Worm (Caenorhabditis elegans) whole organism, young adult: ENCODE measurements around the gene rps-16.
A peak's percentile ranks its signal among the peaks of the same experiment; 100 is the strongest.

Source experiments
- B0336.3 ChIP-seq: fragments of 200-800 bp; sonication (Bioruptor generic); IDR thresholded peaks from 2 replicates; pipeline ENCODE4 v1.3.6; 2022; ENCODE audit warnings: missing genetic modification characterization, missing compliant biosample characterization
- C06A6.2 ChIP-seq: fragments of 200-800 bp; sonication (Bioruptor generic); conservative IDR thresholded peaks from 2 replicates; pipeline ENCODE4 v1.3.6; 2022; ENCODE audit warnings: missing genetic modification characterization, missing compliant biosample characterization
- D2030.7 ChIP-seq: fragments of 200-800 bp; sonication (Bioruptor generic); IDR thresholded peaks from 2 replicates; pipeline ENCODE4 v1.3.6; 2022; ENCODE audit warnings: missing genetic modification reagents, missing genetic modification characterization, missing compliant biosample characterization
- F10E7.11 ChIP-seq: sonication (generic microtip); optimal IDR thresholded peaks from 2 replicates; lab custom pipeline; 2017; ENCODE audit warnings: mild to moderate bottlenecking, missing genetic modification characterization, moderate library complexity, missing compliant biosample characterization
- F22D6.2 ChIP-seq: sonication (generic microtip); optimal IDR thresholded peaks from 2 replicates; lab custom pipeline; 2016; ENCODE audit warnings: mild to moderate bottlenecking, missing genetic modification characterization, missing compliant biosample characterization
- F23B12.7 ChIP-seq: sonication (generic microtip); optimal IDR thresholded peaks from 2 replicates; lab custom pipeline; 2017; ENCODE audit warnings: missing genetic modification characterization, mild to moderate bottlenecking, missing compliant biosample characterization, antibody characterized with exemption, moderate library complexity; ENCODE audit not compliant: insufficient read depth
- F39B2.1 ChIP-seq: fragments of 200-800 bp; sonication (Bioruptor generic); IDR thresholded peaks from 2 replicates; pipeline ENCODE4 v1.3.6; 2022; ENCODE audit warnings: missing genetic modification reagents, missing genetic modification characterization, missing compliant biosample characterization
- F52B5.7 ChIP-seq: sonication (generic microtip); optimal IDR thresholded peaks from 2 replicates; lab custom pipeline; 2016; ENCODE audit warnings: mild to moderate bottlenecking, missing genetic modification characterization, missing compliant biosample characterization
- F55B11.4 ChIP-seq: sonication (generic microtip); optimal IDR thresholded peaks from 2 replicates; lab custom pipeline; 2016; ENCODE audit warnings: missing compliant biosample characterization, missing genetic modification characterization, borderline replicate concordance; ENCODE audit not compliant: insufficient read depth
- F57C9.4 ChIP-seq: sonication (generic microtip); optimal IDR thresholded peaks from 2 replicates; lab custom pipeline; 2017; ENCODE audit warnings: mild to moderate bottlenecking, missing genetic modification characterization, missing compliant biosample characterization
- K12H6.12 ChIP-seq: fragments of 200-800 bp; sonication (Bioruptor generic); optimal IDR thresholded peaks from 2 replicates; lab custom pipeline; 2018; ENCODE audit warnings: mild to moderate bottlenecking, missing genetic modification characterization, missing compliant biosample characterization
- T07F8.4 ChIP-seq: sonication (generic microtip); optimal IDR thresholded peaks from 2 replicates; lab custom pipeline; 2016; ENCODE audit warnings: mild to moderate bottlenecking, missing genetic modification characterization, moderate library complexity, missing compliant biosample characterization
- Y53F4B.3 ChIP-seq: fragments of 200-800 bp; sonication (Bioruptor generic); IDR thresholded peaks from 2 replicates; pipeline ENCODE4 v1.3.6; 2022; ENCODE audit warnings: missing genetic modification reagents, missing genetic modification characterization, missing compliant biosample characterization
- Y79H2A.3 ChIP-seq: fragments of 200-800 bp; sonication (Bioruptor generic); conservative IDR thresholded peaks from 2 replicates; pipeline ENCODE4 v1.3.6; 2022; ENCODE audit warnings: missing genetic modification reagents, missing genetic modification characterization, missing compliant biosample characterization
- ZK185.1 ChIP-seq: sonication (generic microtip); optimal IDR thresholded peaks from 2 replicates; lab custom pipeline; 2016; ENCODE audit warnings: mild to moderate bottlenecking, missing genetic modification characterization, missing compliant biosample characterization; ENCODE audit not compliant: poor library complexity, severe bottlenecking
- aptf-2 ChIP-seq: fragments of 200-800 bp; sonication (Bioruptor generic); conservative IDR thresholded peaks from 2 replicates; pipeline ENCODE4 v1.3.6; 2022; ENCODE audit warnings: missing genetic modification reagents, missing genetic modification characterization, missing compliant biosample characterization
- attf-6 ChIP-seq: fragments of 200-800 bp; sonication (Bioruptor generic); IDR thresholded peaks from 2 replicates; pipeline ENCODE4 v1.3.6; 2022; ENCODE audit warnings: missing genetic modification reagents, missing genetic modification characterization, missing compliant biosample characterization
- cebp-2 ChIP-seq: fragments of 200-800 bp; sonication (Bioruptor generic); IDR thresholded peaks from 2 replicates; pipeline ENCODE4 v1.3.6; 2022; ENCODE audit warnings: missing genetic modification characterization, missing compliant biosample characterization
- ceh-40 ChIP-seq: fragments of 200-800 bp; sonication (Bioruptor generic); IDR thresholded peaks from 2 replicates; pipeline ENCODE4 v1.3.6; 2022; ENCODE audit warnings: missing genetic modification characterization, missing compliant biosample characterization
- ceh-79 ChIP-seq: sonication (generic microtip); optimal IDR thresholded peaks from 2 replicates; lab custom pipeline; 2017; ENCODE audit warnings: mild to moderate bottlenecking, missing genetic modification characterization, missing compliant biosample characterization
- egl-18 ChIP-seq: fragments of 200-800 bp; sonication (Bioruptor generic); IDR thresholded peaks from 2 replicates; pipeline ENCODE4 v1.3.6; 2022; ENCODE audit warnings: missing genetic modification reagents, missing genetic modification characterization, missing compliant biosample characterization
- fkh-3 ChIP-seq: sonication (generic microtip); optimal IDR thresholded peaks from 2 replicates; lab custom pipeline; 2016; ENCODE audit warnings: mild to moderate bottlenecking, missing genetic modification characterization, missing compliant biosample characterization
- him-1 ChIP-seq: sonication (generic microtip); optimal IDR thresholded peaks from 2 replicates; lab custom pipeline; 2016; ENCODE audit warnings: missing genotype, missing genetic modification reagents, missing genetic modification characterization, missing compliant biosample characterization
- hlh-12 ChIP-seq: sonication (generic microtip); optimal IDR thresholded peaks from 2 replicates; lab custom pipeline; 2016; ENCODE audit warnings: missing genetic modification characterization, missing compliant biosample characterization
- lag-1 ChIP-seq: fragments of 200-800 bp; sonication (Bioruptor generic); IDR thresholded peaks from 2 replicates; pipeline ENCODE4 v1.3.6; 2022; ENCODE audit warnings: missing genetic modification reagents, missing genetic modification characterization, missing compliant biosample characterization
- lin-26 ChIP-seq: fragments of 200-800 bp; sonication (Bioruptor generic); IDR thresholded peaks from 2 replicates; pipeline ENCODE4 v1.3.6; 2022; ENCODE audit warnings: missing genetic modification reagents, missing genetic modification characterization, missing compliant biosample characterization
- lin-35 ChIP-seq, 3 experiments: fragments of 150-350 bp in 2 of 3; sonication (generic microtip) in 1 of 3; optimal IDR thresholded peaks; 2 replicates each; lab custom pipeline; 2014 to 2018; ENCODE audit warnings: missing biosample characterization in 3 of 3, missing genetic modification characterization in 3 of 3, missing genetic modification reagents in 3 of 3
- madf-10 ChIP-seq: sonication (generic microtip); optimal IDR thresholded peaks from 2 replicates; lab custom pipeline; 2016; ENCODE audit warnings: mild to moderate bottlenecking, missing genetic modification characterization, missing compliant biosample characterization
- madf-6 ChIP-seq: fragments of 200-800 bp; sonication (Bioruptor generic); IDR thresholded peaks from 2 replicates; pipeline ENCODE4 v1.3.6; 2022; ENCODE audit warnings: missing genetic modification reagents, missing genetic modification characterization, missing compliant biosample characterization
- mel-28 ChIP-seq: sonication (generic microtip); optimal IDR thresholded peaks from 2 replicates; lab custom pipeline; 2016; ENCODE audit warnings: borderline replicate concordance, mild to moderate bottlenecking, missing genetic modification characterization, missing compliant biosample characterization
- mes-4 ChIP-seq: sonication (generic microtip); optimal IDR thresholded peaks from 2 replicates; lab custom pipeline; 2016; ENCODE audit warnings: missing genotype, missing genetic modification characterization, missing compliant biosample characterization
- nfyb-1 ChIP-seq: fragments of 200-800 bp; sonication (Bioruptor generic); IDR thresholded peaks from 2 replicates; pipeline ENCODE4 v1.3.6; 2022; ENCODE audit warnings: missing genetic modification reagents, missing genetic modification characterization, missing compliant biosample characterization
- nhr-120 ChIP-seq: fragments of 200-800 bp; sonication (Bioruptor generic); IDR thresholded peaks from 2 replicates; pipeline ENCODE4 v1.3.6; 2022; ENCODE audit warnings: missing genetic modification characterization, missing compliant biosample characterization
- nhr-80 ChIP-seq: sonication (generic microtip); optimal IDR thresholded peaks from 2 replicates; lab custom pipeline; 2016; ENCODE audit warnings: missing genetic modification characterization, missing compliant biosample characterization
- repo-1 ChIP-seq: sonication (generic microtip); optimal IDR thresholded peaks from 2 replicates; lab custom pipeline; 2017; ENCODE audit warnings: mild to moderate bottlenecking, missing genetic modification characterization, missing compliant biosample characterization
- snpc-1.1 ChIP-seq: sonication (generic microtip); optimal IDR thresholded peaks from 2 replicates; lab custom pipeline; 2017; ENCODE audit warnings: missing genetic modification characterization, mild to moderate bottlenecking, missing compliant biosample characterization, antibody characterized with exemption, moderate library complexity, missing genotype, missing genetic modification reagents; ENCODE audit not compliant: insufficient read depth
- snpc-3.4 ChIP-seq: sonication (generic microtip); optimal IDR thresholded peaks from 2 replicates; lab custom pipeline; 2017; ENCODE audit warnings: missing genetic modification characterization, mild to moderate bottlenecking, missing compliant biosample characterization, antibody characterized with exemption, moderate library complexity, missing genotype, missing genetic modification reagents
- sptf-2 ChIP-seq: fragments of 200-800 bp; sonication (Bioruptor generic); optimal IDR thresholded peaks from 2 replicates; lab custom pipeline; 2018; ENCODE audit warnings: mild to moderate bottlenecking, missing genetic modification characterization, missing compliant biosample characterization
- tlf-1 ChIP-seq: fragments of 200-800 bp; sonication (Bioruptor generic); optimal IDR thresholded peaks from 2 replicates; lab custom pipeline; 2018; ENCODE audit warnings: mild to moderate bottlenecking, missing genetic modification characterization, missing compliant biosample characterization
- unc-62 ChIP-seq: fragments of 150-350 bp; optimal IDR thresholded peaks from 2 replicates; lab custom pipeline; 2014; ENCODE audit warnings: missing biosample characterization, missing genetic modification reagents, missing genetic modification characterization
- ztf-25 ChIP-seq: fragments of 200-800 bp; sonication (Bioruptor generic); IDR thresholded peaks from 2 replicates; pipeline ENCODE4 v1.3.6; 2022; ENCODE audit warnings: missing genetic modification reagents, missing genetic modification characterization, missing compliant biosample characterization
- ztf-26 ChIP-seq: sonication (generic microtip); optimal IDR thresholded peaks from 2 replicates; lab custom pipeline; 2017; ENCODE audit warnings: missing genetic modification characterization, missing compliant biosample characterization
- ztf-6 ChIP-seq: fragments of 200-800 bp; sonication (Bioruptor generic); IDR thresholded peaks from 2 replicates; pipeline ENCODE4 v1.3.6; 2022; ENCODE audit warnings: missing genetic modification reagents, missing genetic modification characterization, missing compliant biosample characterization

Gene rps-16

ce11 chrV:15012542-15013301 lies 12.4 kb upstream of the rps-16 start (continued):
- TF ChIP-seq ZK185.1 (tag; lab: Kevin White, UChicago) (no peak), F10E7.11 (tag; lab: Kevin White, UChicago) (no peak), K12H6.12 (no peak), unc-62 (no peak), ztf-25 (GFP tag; lab: Robert Waterston, UW) (no peak), nhr-80 (tag; lab: Kevin White, UChicago) (peak; percentile 9), lin-35 (GFP tag; optimal IDR thresholded peaks at IDR 0.05; lab: Kevin White, UChicago) (no peak), F22D6.2 (no peak), lag-1 (GFP tag; lab: Robert Waterston, UW) (no peak), Y79H2A.3 (GFP tag; lab: Robert Waterston, UW) (0 out of 2 replicates have a peak, but pooled peaks have one; percentile 31), hlh-12 (tag; lab: Kevin White, UChicago) (no peak), tlf-1 (no peak), ceh-79 (no peak), cebp-2 (GFP tag; lab: Robert Waterston, UW) (no peak), snpc-3.4 (tag; lab: Kevin White, UChicago) (no peak), sptf-2 (GFP tag; lab: Kevin White, UChicago) (no peak), aptf-2 (GFP tag; lab: Robert Waterston, UW) (no peak), F23B12.7 (tag; lab: Kevin White, UChicago) (no peak), madf-6 (GFP tag; lab: Robert Waterston, UW) (0 out of 2 replicates have a peak, but pooled peaks have one; percentile 34), egl-18 (no peak), nhr-120 (GFP tag; lab: Robert Waterston, UW) (no peak), nfyb-1 (0 out of 2 replicates have a peak, but pooled peaks have one; percentile 62), him-1 (tag; lab: Kevin White, UChicago) (peak; percentile 65), ztf-6 (GFP tag; lab: Robert Waterston, UW) (no peak), B0336.3 (GFP tag; lab: Robert Waterston, UW) (0 out of 2 replicates have a peak, but pooled peaks have one; percentile 38), F52B5.7 (tag; lab: Kevin White, UChicago) (no peak), F39B2.1 (GFP tag; lab: Robert Waterston, UW) (no peak), D2030.7 (no peak), fkh-3 (tag; lab: Kevin White, UChicago) (no peak), T07F8.4 (tag; lab: Kevin White, UChicago) (no peak), mes-4 (tag; lab: Kevin White, UChicago) (no peak), Y53F4B.3 (GFP tag; lab: Robert Waterston, UW) (0 out of 2 replicates have a peak, but pooled peaks have one; percentile 40), mel-28 (tag; lab: Kevin White, UChicago) (no peak)

- TF ChIP-seq snpc-3.4 (tag; lab: Kevin White, UChicago) (no peak), D2030.7 (no peak), T07F8.4 (tag; lab: Kevin White, UChicago) (no peak), sptf-2 (GFP tag; lab: Kevin White, UChicago) (no peak), snpc-1.1 (tag; lab: Kevin White, UChicago) (no peak), F57C9.4 (tag; lab: Kevin White, UChicago) (no peak), him-1 (tag; lab: Kevin White, UChicago) (no peak), repo-1 (tag; lab: Kevin White, UChicago) (no peak), F55B11.4 (tag; lab: Kevin White, UChicago) (no peak), hlh-12 (tag; lab: Kevin White, UChicago) (no peak), F10E7.11 (tag; lab: Kevin White, UChicago) (no peak), attf-6 (GFP tag; lab: Robert Waterston, UW) (no peak), lin-35 (GFP tag; optimal IDR thresholded peaks at IDR 0.05; lab: Kevin White, UChicago) (no peak), ztf-26 (no peak), lin-26 (no peak), madf-10 (tag; lab: Kevin White, UChicago) (no peak), lag-1 (GFP tag; lab: Robert Waterston, UW) (no peak), C06A6.2 (GFP tag; lab: Robert Waterston, UW) (no peak), ceh-40 (GFP tag; lab: Robert Waterston, UW) (no peak)
Measured at ce11 chrV:15011560-15011959, 11.2 kb upstream of the rps-16 start, which contains the start of gene nmr-2. TSS of gene nmr-2 (minus strand) at chrV:15011660.
